Worm (Caenorhabditis elegans) whole organism, L4/young adult: ENCODE data around the gene C17H12.10.

Source experiments
- W03F9.2 ChIP-seq: fragments of 150-350 bp; optimal IDR thresholded peaks from 2 replicates; lab custom pipeline; 2014; ENCODE audit warnings: missing biosample characterization, missing genetic modification characterization
- dao-5 ChIP-seq: sonication (generic microtip); optimal IDR thresholded peaks from 2 replicates; lab custom pipeline; 2016; ENCODE audit warnings: missing genotype, missing genetic modification characterization, moderate library complexity, missing compliant biosample characterization
- him-1 ChIP-seq: sonication (generic microtip); optimal IDR thresholded peaks from 2 replicates; lab custom pipeline; 2016; ENCODE audit warnings: missing genotype, missing genetic modification reagents, missing genetic modification characterization, missing compliant biosample characterization

- TF ChIP-seq him-1 (no peak), W03F9.2 (no peak), dao-5 (tag; lab: Kevin White, UChicago) (no peak)
Measured at ce11 chrIV:6836769-6837168, 30.2 kb downstream of the C17H12.10 start.
